Fruit fly (Drosophila melanogaster): Measurements from ENCODE around the gene CG15812.

CG15812 gene

dm6 chr3L:3187263-3187662 is 27.5 kb downstream of the CG15812 start, which contains the start of gene CG14957:
Gene CG14957, plus strand, starts transcription at chr3L:3187563.
- TF ChIP-seq Rel (GFP tag; optimal IDR thresholded peaks at IDR 0.05) (no peak), Rel (tag; optimal IDR thresholded peaks at IDR 0.05) (no peak), Hr83 (GFP tag; optimal IDR thresholded peaks at IDR 0.05; ENCODE audit: poor library complexity, severe bottlenecking) (peak; percentile 18), Hnf4 (GFP tag; optimal IDR thresholded peaks at IDR 0.05) (peak; percentile 18), GATAd (GFP tag; optimal IDR thresholded peaks at IDR 0.05) (no peak), Sp1 (GFP tag; optimal IDR thresholded peaks at IDR 0.05) (peak; percentile 31)

dm6 chr3L:3189647-3190046 is 29.9 kb downstream of the CG15812 start, which contains the start of the genes CG42525 and CG14958:
Gene CG42525, minus strand, starts transcription at chr3L:3189747.
Gene CG14958, plus strand, starts transcription at chr3L:3189978.
- TF ChIP-seq br (GFP tag; optimal IDR thresholded peaks at IDR 0.05) (no peak), CG32264 (GFP tag; optimal IDR thresholded peaks at IDR 0.05) (no peak)

dm6 chr3L:3192333-3192894 is 32.6 kb downstream of the CG15812 start, which contains the start of gene CG14965:
Gene CG14965, minus strand, starts transcription at chr3L:3192491.
- TF ChIP-seq brk (GFP tag; optimal IDR thresholded peaks at IDR 0.05): no peak
- peak; percentile 76 for TF ChIP-seq Hr83 (GFP tag; optimal IDR thresholded peaks at IDR 0.05; ENCODE audit: poor library complexity, severe bottlenecking)
- TF ChIP-seq Jra (GFP tag; optimal IDR thresholded peaks at IDR 0.05): peak; percentile 8
- no peak for TF ChIP-seq CrebA (GFP tag; optimal IDR thresholded peaks at IDR 0.05; ENCODE audit: borderline replicate concordance)

dm6 chr3L:3192912-3193311 is 33.1 kb downstream of the CG15812 start, which contains the start of gene Hsp83:
Gene Hsp83, plus strand, starts transcription at chr3L:3192969.
- peak; percentile 87 for TF ChIP-seq HLH106 (tag; optimal IDR thresholded peaks at IDR 0.05)
- TF ChIP-seq fru (GFP tag; optimal IDR thresholded peaks at IDR 0.05): peak; percentile 95
- TF ChIP-seq CrebA (GFP tag; optimal IDR thresholded peaks at IDR 0.05; ENCODE audit: borderline replicate concordance): no peak
- TF ChIP-seq sv (GFP tag; optimal IDR thresholded peaks at IDR 0.05): peak; percentile 85
- TF ChIP-seq br (GFP tag; optimal IDR thresholded peaks at IDR 0.05): peak; percentile 98
- TF ChIP-seq Rel (GFP tag; optimal IDR thresholded peaks at IDR 0.05): peak; percentile 81
- peak; percentile 88 for TF ChIP-seq Rel (tag; optimal IDR thresholded peaks at IDR 0.05)
- TF ChIP-seq Myc (optimal IDR thresholded peaks at IDR 0.05): no peak
- peak; percentile 57 for TF ChIP-seq Mio (GFP tag; optimal IDR thresholded peaks at IDR 0.05)
- no peak for TF ChIP-seq lola (GFP tag; optimal IDR thresholded peaks at IDR 0.05)
- TF ChIP-seq dmrt93B (GFP tag; optimal IDR thresholded peaks at IDR 0.05): peak; percentile 90
- peak; percentile 98 for TF ChIP-seq rgr (GFP tag; optimal IDR thresholded peaks at IDR 0.05)
- TF ChIP-seq Hr83 (GFP tag; optimal IDR thresholded peaks at IDR 0.05; ENCODE audit: poor library complexity, severe bottlenecking): peak; percentile 99
- no peak for TF ChIP-seq Dfd (GFP tag; optimal IDR thresholded peaks at IDR 0.05)
- peak; percentile 86 for TF ChIP-seq CG32264 (GFP tag; optimal IDR thresholded peaks at IDR 0.05)
- TF ChIP-seq ey (GFP tag; optimal IDR thresholded peaks at IDR 0.05): peak; percentile 80
- no peak for TF ChIP-seq Hr78 (GFP tag; optimal IDR thresholded peaks at IDR 0.05)
- peak; percentile 65 for TF ChIP-seq woc (GFP tag; optimal IDR thresholded peaks at IDR 0.05)
- peak; percentile 90 for TF ChIP-seq brk (GFP tag; optimal IDR thresholded peaks at IDR 0.05)
- no peak for TF ChIP-seq dl (GFP tag; optimal IDR thresholded peaks at IDR 0.05; ENCODE audit: insufficient read depth in 1 of 2, partially characterized antibody in 2 of 2)
- TF ChIP-seq Vsx2 (GFP tag; optimal IDR thresholded peaks at IDR 0.05; ENCODE audit: partially characterized antibody): no peak
- TF ChIP-seq GATAd (GFP tag; optimal IDR thresholded peaks at IDR 0.05): no peak
- peak; percentile 27 for TF ChIP-seq Dif (GFP tag; optimal IDR thresholded peaks at IDR 0.05; ENCODE audit: partially characterized antibody)
- no peak for TF ChIP-seq jim (GFP tag; optimal IDR thresholded peaks at IDR 0.05)
- TF ChIP-seq OdsH (GFP tag; optimal IDR thresholded peaks at IDR 0.05): peak; percentile 94
- TF ChIP-seq pan (optimal IDR thresholded peaks at IDR 0.05): no peak
- peak; percentile 78 for TF ChIP-seq dsf (GFP tag; optimal IDR thresholded peaks at IDR 0.05; ENCODE audit: borderline replicate concordance)
- peak; percentile 94 for TF ChIP-seq CG9705 (GFP tag; optimal IDR thresholded peaks at IDR 0.05)
- TF ChIP-seq sage (GFP tag; optimal IDR thresholded peaks at IDR 0.05): peak; percentile 95
- TF ChIP-seq Abd-B (GFP tag; optimal IDR thresholded peaks at IDR 0.05): no peak
- peak; percentile 80 for TF ChIP-seq psq (GFP tag; optimal IDR thresholded peaks at IDR 0.05)
- TF ChIP-seq usp (GFP tag; optimal IDR thresholded peaks at IDR 0.05): no peak
- TF ChIP-seq foxo (GFP tag; optimal IDR thresholded peaks at IDR 0.05): peak; percentile 87 to 93
- TF ChIP-seq N (GFP tag; optimal IDR thresholded peaks at IDR 0.05): no peak
- peak; percentile 68 for TF ChIP-seq Jra (GFP tag; optimal IDR thresholded peaks at IDR 0.05)
- peak; percentile 98 for TF ChIP-seq Sp1 (GFP tag; optimal IDR thresholded peaks at IDR 0.05)
- TF ChIP-seq h (GFP tag; optimal IDR thresholded peaks at IDR 0.05): peak; percentile 96
- TF ChIP-seq tai (GFP tag; optimal IDR thresholded peaks at IDR 0.05): no peak
- peak; percentile 92 for TF ChIP-seq Hnf4 (GFP tag; optimal IDR thresholded peaks at IDR 0.05)
